Worm (Caenorhabditis elegans): Measurements from ENCODE around the gene srbc-22.

Gene srbc-22

DNA sequence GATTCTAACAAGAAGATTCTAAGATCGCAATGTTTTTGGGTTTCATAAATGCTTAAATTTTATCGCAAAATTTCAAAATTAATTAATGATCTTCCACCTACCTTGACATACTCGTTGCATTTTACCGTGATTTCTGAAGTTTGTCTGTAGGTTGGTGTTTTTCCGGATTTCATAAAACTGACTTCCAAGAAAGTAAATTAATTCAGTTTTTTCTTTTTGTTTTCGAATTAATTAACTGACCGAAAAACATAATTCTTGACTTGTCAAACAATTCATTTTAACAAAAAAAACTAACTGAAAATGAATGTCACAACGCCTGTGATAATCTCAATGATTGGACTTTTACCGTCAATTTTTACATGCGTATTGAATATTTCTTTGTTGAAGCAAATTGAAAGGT, 24.8 kb downstream of the srbc-22 start, which contains the start of gene srbc-16:
srbc-16 (plus strand) TSS at position 301 of the 400 bp plus-strand sequence.
- TF ChIP-seq fkh-10 (GFP tag; optimal IDR thresholded peaks at IDR 0.05) = no peak

DNA sequence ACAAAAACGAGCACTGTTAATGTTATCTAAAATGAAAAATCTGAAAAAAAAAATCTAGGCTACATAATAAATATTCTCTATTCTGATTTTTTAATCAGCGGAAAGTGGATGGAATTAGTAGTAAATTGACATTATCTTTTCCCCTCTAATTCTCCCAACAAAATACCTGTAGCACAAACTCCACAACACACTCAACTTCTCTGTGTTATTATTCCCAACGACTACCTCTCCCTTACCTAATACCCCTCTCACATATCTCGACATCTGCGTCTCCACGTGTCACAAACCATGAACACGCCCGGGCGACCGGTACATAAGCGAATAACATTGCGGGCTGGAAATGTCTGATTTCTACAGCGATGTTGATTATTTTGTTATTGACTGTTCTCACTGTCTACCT, 26.2 kb downstream of the srbc-22 start, which contains the start of gene cyp-33C2:
cyp-33C2 (plus strand) TSS at position 327 of the 400 bp plus-strand sequence.
- no peak for TF ChIP-seq snpc-4 (tag; optimal IDR thresholded peaks at IDR 0.05)
- no peak for TF ChIP-seq daf-12 (tag; optimal IDR thresholded peaks at IDR 0.05)
- TF ChIP-seq hmg-11 (tag; optimal IDR thresholded peaks at IDR 0.05) = no peak
- TF ChIP-seq nhr-237 (tag; optimal IDR thresholded peaks at IDR 0.05) = no peak
- TF ChIP-seq nhr-25 (tag; optimal IDR thresholded peaks at IDR 0.05) = no peak
- no peak for TF ChIP-seq nhr-76 (tag; optimal IDR thresholded peaks at IDR 0.05)
- TF ChIP-seq ceh-82 (tag; optimal IDR thresholded peaks at IDR 0.05) = no peak
- no peak for TF ChIP-seq R02D3.7 (tag; optimal IDR thresholded peaks at IDR 0.05)
- no peak for TF ChIP-seq lin-39 (tag; optimal IDR thresholded peaks at IDR 0.05)

DNA sequence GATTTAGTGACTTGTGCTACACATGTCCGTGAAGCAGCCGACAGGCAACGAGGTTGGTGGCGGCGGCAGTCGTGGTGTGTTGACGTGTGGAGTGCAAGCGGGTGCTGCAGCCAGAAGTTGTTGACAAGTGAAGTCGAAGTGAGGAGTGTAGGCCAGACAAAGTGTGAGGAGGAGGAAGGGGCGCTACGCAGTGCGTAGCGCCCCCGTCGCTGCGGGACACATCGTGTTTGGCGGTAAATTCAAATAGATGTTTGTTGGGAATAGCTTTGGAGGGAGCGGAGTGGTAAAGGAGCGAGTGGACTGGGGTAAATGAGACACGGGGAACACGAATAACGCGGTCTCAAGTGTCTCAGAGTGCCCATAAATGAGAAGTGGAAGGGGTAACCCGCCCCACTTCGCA, 28.6 kb downstream of the srbc-22 start:
- TF ChIP-seq ceh-16 (tag; optimal IDR thresholded peaks at IDR 0.05) = no peak
- no peak for TF ChIP-seq unc-39 (tag; optimal IDR thresholded peaks at IDR 0.05)
- TF ChIP-seq hmg-11 (tag; optimal IDR thresholded peaks at IDR 0.05) = no peak
- no peak for TF ChIP-seq daf-12 (tag; optimal IDR thresholded peaks at IDR 0.05)

DNA sequence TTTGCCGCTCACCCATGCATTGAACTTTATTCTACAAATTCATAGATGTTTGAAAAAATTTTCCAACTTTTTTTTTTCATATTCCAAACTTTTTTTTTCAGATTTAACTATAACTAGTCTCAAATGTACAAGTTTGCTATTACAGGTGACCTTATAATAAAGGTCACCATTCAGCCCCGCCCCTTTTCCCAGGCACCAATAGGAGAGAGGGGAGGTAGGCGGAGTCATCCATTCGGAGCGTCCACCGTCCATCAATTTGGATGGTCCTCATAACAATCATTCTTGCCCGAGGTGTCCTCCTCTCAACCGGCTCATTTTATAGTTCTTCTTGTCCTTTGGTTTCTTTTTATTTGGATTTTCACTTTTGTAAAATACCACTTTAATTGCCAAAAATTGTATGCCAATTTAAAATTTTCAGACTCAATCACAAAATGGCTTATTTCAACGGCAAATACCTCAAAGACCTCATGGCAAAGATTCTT, 31.0 kb downstream of the srbc-22 start, which contains the start of gene Y5H2B.3:
Y5H2B.3 (plus strand) TSS at position 432 of the 482 bp plus-strand sequence.
- TF ChIP-seq nfya-1 (tag; optimal IDR thresholded peaks at IDR 0.05; ENCODE audit: insufficient read depth) (peak; percentile 68), nhr-25 (tag; optimal IDR thresholded peaks at IDR 0.05) (no peak)

DNA sequence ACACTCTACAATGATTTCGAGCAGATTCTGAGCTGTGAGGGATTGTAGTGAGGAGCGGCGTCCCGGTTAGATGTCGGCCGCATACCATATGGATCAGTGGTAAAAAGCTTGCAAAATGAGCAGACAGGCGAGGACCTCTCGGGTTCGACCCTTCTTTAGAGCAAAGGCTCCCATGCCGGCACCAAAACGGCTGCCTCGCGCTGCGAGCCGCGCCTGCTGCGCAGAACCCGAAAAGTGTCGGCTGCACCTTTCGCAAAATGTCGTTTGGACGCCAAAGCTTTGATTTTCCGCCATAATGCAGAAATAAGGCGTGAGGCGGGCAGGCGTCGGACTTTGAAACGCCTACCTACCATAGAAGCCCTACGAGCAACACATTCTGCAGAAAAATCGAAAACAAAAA, 33.5 kb downstream of the srbc-22 start:
- TF ChIP-seq pha-4 (tag; optimal IDR thresholded peaks at IDR 0.05) (no peak), nhr-237 (tag; optimal IDR thresholded peaks at IDR 0.05) (no peak), lin-15B (tag; optimal IDR thresholded peaks at IDR 0.05) (no peak), ceh-28 (tag; optimal IDR thresholded peaks at IDR 0.05) (no peak), ZK546.5 (tag; optimal IDR thresholded peaks at IDR 0.05) (no peak), pqm-1 (tag; optimal IDR thresholded peaks at IDR 0.05) (no peak), unc-39 (tag; optimal IDR thresholded peaks at IDR 0.05) (no peak), nhr-67 (tag; optimal IDR thresholded peaks at IDR 0.05) (no peak), mdl-1 (tag; optimal IDR thresholded peaks at IDR 0.05) (no peak), nhr-12 (tag; optimal IDR thresholded peaks at IDR 0.05) (no peak), daf-12 (tag; optimal IDR thresholded peaks at IDR 0.05) (no peak), lsy-12 (tag; optimal IDR thresholded peaks at IDR 0.05) (no peak), ceh-9 (tag; optimal IDR thresholded peaks at IDR 0.05) (no peak), ztf-11 (tag; optimal IDR thresholded peaks at IDR 0.05) (no peak), egl-27 (tag; optimal IDR thresholded peaks at IDR 0.05) (no peak)

DNA sequence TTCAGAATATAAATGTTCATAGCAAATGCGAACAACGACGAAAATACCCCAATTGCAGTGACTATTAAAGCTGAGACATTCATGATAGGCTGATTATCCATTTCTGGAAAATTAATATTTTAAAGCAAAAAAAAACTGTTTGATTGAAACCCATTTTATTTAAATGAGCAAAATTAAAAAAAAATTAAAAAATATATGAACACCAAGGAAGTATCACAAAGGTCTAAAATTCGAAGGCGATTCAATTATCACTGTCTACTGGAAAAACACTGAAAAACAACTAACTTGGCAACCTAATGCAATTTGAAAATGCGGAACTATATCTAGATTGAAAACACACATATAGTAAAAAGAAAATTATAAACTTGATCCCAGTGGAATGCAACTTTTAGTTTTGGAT, 34.2 kb downstream of the srbc-22 start, which contains the start of gene srbc-42:
srbc-42 (minus strand) TSS at position 101 of the 400 bp plus-strand sequence.
- TF ChIP-seq lin-39 (tag; optimal IDR thresholded peaks at IDR 0.05) (no peak), snpc-4 (tag; optimal IDR thresholded peaks at IDR 0.05) (no peak), ceh-28 (tag; optimal IDR thresholded peaks at IDR 0.05) (no peak), egl-27 (tag; optimal IDR thresholded peaks at IDR 0.05) (no peak), nhr-43 (tag; optimal IDR thresholded peaks at IDR 0.05; ENCODE audit: poor library complexity, severe bottlenecking) (no peak), nhr-77 (tag; optimal IDR thresholded peaks at IDR 0.05) (no peak), mdl-1 (tag; optimal IDR thresholded peaks at IDR 0.05) (no peak), ztf-11 (tag; optimal IDR thresholded peaks at IDR 0.05) (no peak), nhr-23 (tag; optimal IDR thresholded peaks at IDR 0.05) (no peak), eor-1 (tag; optimal IDR thresholded peaks at IDR 0.05) (no peak), nhr-11 (tag; optimal IDR thresholded peaks at IDR 0.05) (no peak), aly-2 (tag; optimal IDR thresholded peaks at IDR 0.05) (no peak), ztf-4 (tag; optimal IDR thresholded peaks at IDR 0.05) (no peak), ceh-82 (tag; optimal IDR thresholded peaks at IDR 0.05) (no peak), fkh-2 (tag; optimal IDR thresholded peaks at IDR 0.05) (no peak)
